Worm (Caenorhabditis elegans) whole organism, late embryonic: ENCODE data around the gene anoh-1.

Experiments used
- Y22D7AL.16 ChIP-seq: sonication (generic microtip); optimal IDR thresholded peaks from 2 replicates; lab custom pipeline; 2016; ENCODE audit warnings: missing genetic modification characterization, missing compliant biosample characterization
- ama-1 ChIP-seq: fragments of 150-350 bp; optimal IDR thresholded peaks from 2 replicates; lab custom pipeline; 2014
- ceh-19 ChIP-seq: fragments of 200-800 bp; sonication (Bioruptor generic); optimal IDR thresholded peaks from 2 replicates; lab custom pipeline; 2018; ENCODE audit warnings: mild to moderate bottlenecking, missing genetic modification characterization, missing compliant biosample characterization
- ceh-6 ChIP-seq: fragments of 200-800 bp; sonication (Bioruptor generic); optimal IDR thresholded peaks from 2 replicates; lab custom pipeline; 2018; ENCODE audit warnings: mild to moderate bottlenecking, missing genetic modification characterization, missing compliant biosample characterization
- fax-1 ChIP-seq: sonication (generic microtip); optimal IDR thresholded peaks from 2 replicates; lab custom pipeline; 2016; ENCODE audit warnings: missing genotype, missing genetic modification characterization, missing compliant biosample characterization
- hlh-6 ChIP-seq: sonication (generic microtip); optimal IDR thresholded peaks from 2 replicates; lab custom pipeline; 2016; ENCODE audit warnings: missing genotype, missing genetic modification characterization, missing compliant biosample characterization
- nfya-1 ChIP-seq: sonication (generic microtip); optimal IDR thresholded peaks from 2 replicates; lab custom pipeline; 2017; ENCODE audit warnings: missing genetic modification characterization, mild to moderate bottlenecking, missing compliant biosample characterization, antibody characterized with exemption, moderate library complexity
- syd-9 ChIP-seq: sonication (generic microtip); optimal IDR thresholded peaks from 2 replicates; lab custom pipeline; 2016; ENCODE audit warnings: mild to moderate bottlenecking, missing genetic modification characterization, moderate library complexity, missing compliant biosample characterization

DNA sequence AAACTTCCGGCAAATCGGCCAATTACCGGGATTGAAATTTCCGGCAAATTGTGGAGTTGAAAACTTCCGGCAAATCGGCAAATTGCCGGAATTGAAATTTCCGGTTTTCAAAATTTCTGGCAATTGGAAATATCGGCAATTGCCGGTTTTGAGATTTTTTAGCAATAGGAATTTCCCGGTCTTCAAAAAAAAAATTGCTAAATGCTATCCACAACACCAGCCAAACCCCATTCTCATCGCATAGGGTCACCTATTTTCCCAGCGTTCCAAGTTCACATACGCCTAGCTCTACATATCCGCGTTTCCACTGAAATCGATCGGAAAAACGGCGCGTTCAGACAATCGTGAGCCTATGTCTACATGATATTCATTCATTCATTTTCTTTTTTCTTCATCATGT lies 39.1 kb downstream of the anoh-1 start, which contains the start of gene F56A8.8:
- TF ChIP-seq ceh-19 (GFP tag; lab: Kevin White, UChicago): no peak
- no peak for TF ChIP-seq ama-1 (lab: Kevin White, UChicago)
- TF ChIP-seq hlh-6 (tag; lab: Kevin White, UChicago): no peak
- TF ChIP-seq syd-9 (tag; lab: Kevin White, UChicago): no peak
- TF ChIP-seq fax-1 (tag; lab: Kevin White, UChicago): no peak
- no peak for TF ChIP-seq Y22D7AL.16
- no peak for TF ChIP-seq nfya-1 (tag; lab: Kevin White, UChicago)
- no peak for TF ChIP-seq ceh-6 (GFP tag; lab: Kevin White, UChicago)
